Worm (Caenorhabditis elegans) whole organism, L1 larva: ENCODE results near the gene M163.1.

Experiments used
- ama-1 ChIP-seq: fragments of 150-350 bp; optimal IDR thresholded peaks from 2 replicates; lab custom pipeline; 2014
- blmp-1 ChIP-seq: fragments of 150-350 bp; optimal IDR thresholded peaks from 2 replicates; lab custom pipeline; 2014; ENCODE audit warnings: missing biosample characterization, missing genetic modification characterization
- dpl-1 ChIP-seq, 3 experiments: fragments of 150-350 bp in 2 of 3; sonication (generic microtip) in 1 of 3; optimal IDR thresholded peaks; 2 replicates each; lab custom pipeline; 2014 to 2017; ENCODE audit warnings: missing biosample characterization in 3 of 3, missing genetic modification characterization in 3 of 3, missing genetic modification reagents in 3 of 3
- dsc-1 ChIP-seq: sonication (generic microtip); optimal IDR thresholded peaks from 2 replicates; lab custom pipeline; 2016; ENCODE audit warnings: mild to moderate bottlenecking, missing genetic modification characterization, missing compliant biosample characterization
- efl-3 ChIP-seq: fragments of 200-800 bp; sonication (Bioruptor generic); optimal IDR thresholded peaks from 2 replicates; lab custom pipeline; 2018; ENCODE audit warnings: mild to moderate bottlenecking, missing genetic modification characterization, missing compliant biosample characterization
- fkh-10 ChIP-seq: sonication (generic microtip); optimal IDR thresholded peaks from 2 replicates; lab custom pipeline; 2017; ENCODE audit warnings: missing biosample characterization, missing genetic modification reagents, missing genetic modification characterization
- hpl-2 ChIP-seq: fragments of 150-350 bp; optimal IDR thresholded peaks from 2 replicates; lab custom pipeline; 2014; ENCODE audit warnings: missing biosample characterization, missing genetic modification reagents, missing genetic modification characterization
- lin-15B ChIP-seq: fragments of 150-350 bp; sonication (generic microtip); optimal IDR thresholded peaks from 3 replicates; lab custom pipeline; 2014; ENCODE audit warnings: missing biosample characterization, missing genetic modification characterization
- lin-39 ChIP-seq: fragments of 150-350 bp; optimal IDR thresholded peaks from 2 replicates; lab custom pipeline; 2014; ENCODE audit warnings: missing biosample characterization, missing genetic modification reagents, missing genetic modification characterization
- lir-3 ChIP-seq: sonication (generic microtip); optimal IDR thresholded peaks from 2 replicates; lab custom pipeline; 2016; ENCODE audit warnings: mild to moderate bottlenecking, missing genetic modification characterization, moderate library complexity, missing compliant biosample characterization; ENCODE audit not compliant: poor library complexity
- mep-1 ChIP-seq: fragments of 150-350 bp; optimal IDR thresholded peaks from 2 replicates; lab custom pipeline; 2014; ENCODE audit warnings: missing biosample characterization, missing genetic modification characterization
- snpc-4 ChIP-seq: fragments of 150-350 bp; optimal IDR thresholded peaks from 2 replicates; lab custom pipeline; 2014; ENCODE audit warnings: missing biosample characterization, missing genetic modification characterization
- zag-1 ChIP-seq: fragments of 150-350 bp; optimal IDR thresholded peaks from 2 replicates; lab custom pipeline; 2014; ENCODE audit warnings: missing biosample characterization, missing genetic modification characterization

DNA sequence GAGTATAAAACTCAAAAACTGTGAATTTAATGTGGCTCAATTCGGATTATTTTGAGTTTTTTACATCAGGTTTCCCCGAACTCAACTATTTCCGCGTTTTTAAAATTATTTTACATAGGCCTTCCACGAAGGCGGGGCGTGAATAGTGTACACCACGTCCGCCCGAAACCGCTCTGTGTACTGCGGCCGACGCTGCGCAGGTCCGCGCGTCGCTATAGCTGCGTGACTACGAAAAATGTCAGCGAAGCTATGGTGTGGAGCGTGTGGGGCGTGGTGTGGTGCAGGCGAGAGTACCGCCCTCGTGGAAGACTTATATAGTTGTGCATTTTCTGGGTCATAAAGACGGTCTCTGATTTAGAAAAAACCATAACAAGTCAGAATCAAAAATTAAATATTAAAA lies 14.2 kb upstream of the M163.1 start:
- TF ChIP-seq efl-3 (GFP tag; lab: Kevin White, UChicago) (no peak), ama-1 (lab: Kevin White, UChicago) (no peak), hpl-2 (GFP tag; lab: Kevin White, UChicago) (no peak), fkh-10 (GFP tag; lab: Kevin White, UChicago) (no peak), lin-15B (tag; lab: Kevin White, UChicago) (no peak), zag-1 (no peak), dsc-1 (tag; lab: Kevin White, UChicago) (no peak), mep-1 (no peak), blmp-1 (tag; lab: Kevin White, UChicago) (no peak), dpl-1 (GFP tag; optimal IDR thresholded peaks at IDR 0.05; lab: Kevin White, UChicago) (no peak), lin-39 (no peak), snpc-4 (tag; lab: Kevin White, UChicago) (peak; percentile 12), lir-3 (tag; lab: Kevin White, UChicago) (no peak)
